Worm (Caenorhabditis elegans): ENCODE measurements around the gene nlp-56.

DNA sequence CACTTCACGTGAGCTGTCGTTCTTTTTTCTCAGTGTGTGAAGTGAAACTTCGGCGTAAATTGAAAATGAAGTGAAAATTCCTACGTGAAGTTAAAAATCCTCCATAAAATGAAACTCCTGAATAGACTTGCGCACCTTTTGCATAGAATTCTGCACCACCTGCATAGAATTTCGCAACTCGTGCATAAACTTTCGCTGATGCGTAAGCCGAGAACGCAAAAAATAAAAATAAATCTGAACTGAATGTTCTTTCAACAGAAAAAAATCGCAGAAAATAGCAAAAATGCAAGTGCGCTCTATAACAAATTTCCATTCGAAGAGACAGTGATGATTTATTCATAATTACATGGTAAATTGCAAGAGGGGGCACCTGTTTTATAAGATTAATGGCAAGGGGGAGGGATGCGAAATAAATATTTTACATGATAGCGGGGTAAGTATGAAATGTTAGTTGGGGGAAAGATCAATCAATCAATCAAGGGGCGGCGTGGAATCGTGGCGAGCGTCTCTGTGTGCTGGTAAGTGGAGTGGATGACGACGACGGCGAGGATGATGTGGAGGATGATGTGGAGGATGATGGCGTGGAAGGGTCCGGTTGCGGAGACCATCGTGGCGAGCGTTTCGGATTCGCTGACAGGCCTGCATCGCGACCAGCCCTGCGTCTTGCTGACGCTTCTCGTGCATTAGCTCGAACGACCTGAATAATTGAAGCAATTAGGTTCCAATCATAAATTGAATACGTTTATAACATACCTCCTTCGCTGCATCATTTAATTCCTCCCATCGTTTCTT lies 11.1 kb downstream of the nlp-56 start, which contains the start of gene Y57G11C.36:
- TF ChIP-seq W03F9.2 (tag; optimal IDR thresholded peaks at IDR 0.05) (no peak), him-1 (tag; optimal IDR thresholded peaks at IDR 0.05) (no peak)
